Fruit fly (Drosophila melanogaster) whole organism, prepupa: ENCODE measurements around the gene CtBP.

Experiments
- Blimp-1 ChIP-seq: fragments of 200-800 bp; sonication (Bioruptor generic); optimal IDR thresholded peaks from 3 replicates; lab custom pipeline; 2017; ENCODE audit warnings: missing biosample characterization, missing genetic modification characterization, mild to moderate bottlenecking, moderate library complexity, missing genetic modification reagents
- CG10631 ChIP-seq: fragments of 200-800 bp; sonication (Bioruptor generic); optimal IDR thresholded peaks from 2 replicates; lab custom pipeline; 2016; ENCODE audit warnings: missing biosample characterization, missing genetic modification characterization
- CG10669 ChIP-seq: fragments of 200-800 bp; sonication (Bioruptor generic); optimal IDR thresholded peaks from 3 replicates; lab custom pipeline; 2018; ENCODE audit warnings: missing biosample characterization, mild to moderate bottlenecking, missing genetic modification characterization, moderate library complexity
- CG11294 ChIP-seq: fragments of 200-800 bp; sonication (Bioruptor generic); IDR thresholded peaks from 2 replicates; pipeline ENCODE4 v1.3.6; 2022; ENCODE audit warnings: missing biosample characterization, missing genetic modification characterization
- CG11762 ChIP-seq: fragments of 200-800 bp; sonication (Bioruptor generic); optimal IDR thresholded peaks from 3 replicates; lab custom pipeline; 2016; ENCODE audit warnings: missing biosample characterization, missing genetic modification characterization; ENCODE audit not compliant: insufficient read depth
- CG11902 ChIP-seq: fragments of 200-800 bp; sonication (Bioruptor generic); optimal IDR thresholded peaks from 3 replicates; lab custom pipeline; 2016; ENCODE audit warnings: missing biosample characterization, missing genetic modification characterization
- CG15336 ChIP-seq: fragments of 200-800 bp; sonication (Bioruptor generic); IDR thresholded peaks from 2 replicates; pipeline ENCODE4 v1.3.6; 2022; ENCODE audit warnings: missing biosample characterization, missing genetic modification characterization
- CG1621 ChIP-seq: fragments of 200-800 bp; sonication (Bioruptor generic); optimal IDR thresholded peaks from 3 replicates; lab custom pipeline; 2018; ENCODE audit warnings: missing biosample characterization, mild to moderate bottlenecking, missing genetic modification characterization
- CG3032 ChIP-seq: fragments of 200-800 bp; optimal IDR thresholded peaks from 2 replicates; lab custom pipeline; 2019; ENCODE audit warnings: missing biosample characterization, mild to moderate bottlenecking, missing genetic modification characterization, moderate library complexity
- CG32006 ChIP-seq: fragments of 200-800 bp; sonication (Bioruptor generic); optimal IDR thresholded peaks from 3 replicates; lab custom pipeline; 2017; ENCODE audit warnings: missing biosample characterization, mild to moderate bottlenecking, missing genetic modification characterization
- CG34406 ChIP-seq: fragments of 200-800 bp; sonication (Bioruptor generic); optimal IDR thresholded peaks from 3 replicates; lab custom pipeline; 2016; ENCODE audit warnings: missing biosample characterization, missing genetic modification characterization
- CG3919 ChIP-seq: fragments of 200-800 bp; sonication (Bioruptor generic); optimal IDR thresholded peaks from 3 replicates; lab custom pipeline; 2016; ENCODE audit warnings: missing biosample characterization, missing genetic modification characterization
- CG6163 ChIP-seq: fragments of 200-800 bp; sonication (Bioruptor generic); IDR thresholded peaks from 3 replicates; pipeline ENCODE4 v1.3.6; 2022; ENCODE audit warnings: missing biosample characterization, missing genetic modification characterization
- CG6792 ChIP-seq: fragments of 200-800 bp; sonication (Bioruptor generic); optimal IDR thresholded peaks from 3 replicates; lab custom pipeline; 2016; ENCODE audit warnings: missing biosample characterization, missing genetic modification characterization
- CG6854 ChIP-seq: fragments of 200-800 bp; sonication (Bioruptor generic); optimal IDR thresholded peaks from 2 replicates; lab custom pipeline; 2017; ENCODE audit warnings: missing biosample characterization, mild to moderate bottlenecking, missing genetic modification characterization
- CG8119 ChIP-seq: fragments of 200-800 bp; sonication (Bioruptor generic); IDR thresholded peaks from 3 replicates; pipeline ENCODE4 v1.3.6; 2022; ENCODE audit warnings: missing biosample characterization, missing genetic modification characterization
- CG8632 ChIP-seq: fragments of 200-800 bp; sonication (Bioruptor generic); optimal IDR thresholded peaks from 3 replicates; lab custom pipeline; 2016; ENCODE audit warnings: missing biosample characterization, missing genetic modification characterization
- Eip75B ChIP-seq: fragments of 200-800 bp; sonication (Bioruptor generic); optimal IDR thresholded peaks from 3 replicates; lab custom pipeline; 2016; ENCODE audit warnings: missing biosample characterization, missing genetic modification characterization
- Eip78C ChIP-seq: fragments of 200-800 bp; sonication (Bioruptor generic); peaks from one replicate; lab custom pipeline; 2016; ENCODE audit warnings: missing biosample characterization, missing genetic modification characterization
- Eip93F ChIP-seq: fragments of 200-800 bp; sonication (Bioruptor generic); optimal IDR thresholded peaks from 2 replicates; lab custom pipeline; 2016; ENCODE audit warnings: missing biosample characterization, mild to moderate bottlenecking, missing genetic modification characterization
- Ets96B ChIP-seq: fragments of 200-800 bp; optimal IDR thresholded peaks from 2 replicates; lab custom pipeline; 2019; ENCODE audit warnings: missing biosample characterization, mild to moderate bottlenecking, missing genetic modification characterization, moderate library complexity
- Gug ChIP-seq: fragments of 200-800 bp; sonication (Bioruptor generic); IDR thresholded peaks from 2 replicates; pipeline ENCODE4 v1.3.6; 2022; ENCODE audit warnings: missing biosample characterization, missing genetic modification characterization
- Hr39 ChIP-seq: fragments of 200-800 bp; sonication (Bioruptor generic); optimal IDR thresholded peaks from 2 replicates; lab custom pipeline; 2016; ENCODE audit warnings: missing biosample characterization, missing genetic modification characterization
- OdsH ChIP-seq: fragments of 200-800 bp; sonication (Bioruptor generic); optimal IDR thresholded peaks from 3 replicates; lab custom pipeline; 2016; ENCODE audit warnings: missing biosample characterization, missing genetic modification characterization
- Sox14 ChIP-seq: fragments of 200-800 bp; sonication (Bioruptor generic); optimal IDR thresholded peaks from 3 replicates; lab custom pipeline; 2016; ENCODE audit warnings: missing biosample characterization, missing genetic modification characterization
- Sox15 ChIP-seq: fragments of 200-800 bp; sonication (Bioruptor generic); optimal IDR thresholded peaks from 3 replicates; lab custom pipeline; 2016; ENCODE audit warnings: missing biosample characterization, missing genetic modification characterization
- achi ChIP-seq: fragments of 200-800 bp; sonication (Bioruptor generic); optimal IDR thresholded peaks from 3 replicates; lab custom pipeline; 2016; ENCODE audit warnings: missing biosample characterization, missing genetic modification characterization
- acj6 ChIP-seq: fragments of 200-800 bp; sonication (Bioruptor generic); optimal IDR thresholded peaks from 3 replicates; lab custom pipeline; 2016; ENCODE audit warnings: missing biosample characterization, missing genetic modification characterization
- dac ChIP-seq: fragments of 200-800 bp; sonication (Bioruptor generic); optimal IDR thresholded peaks from 2 replicates; lab custom pipeline; 2017; ENCODE audit warnings: missing biosample characterization, mild to moderate bottlenecking, missing genetic modification characterization
- dsx ChIP-seq: fragments of 200-800 bp; optimal IDR thresholded peaks from 3 replicates; lab custom pipeline; 2019; ENCODE audit warnings: missing biosample characterization, mild to moderate bottlenecking, missing genetic modification characterization, moderate library complexity; ENCODE audit not compliant: poor library complexity, severe bottlenecking
- esn ChIP-seq: fragments of 200-800 bp; sonication (Bioruptor generic); optimal IDR thresholded peaks from 2 replicates; lab custom pipeline; 2016; ENCODE audit warnings: missing biosample characterization, mild to moderate bottlenecking, missing genetic modification characterization, moderate library complexity
- fd85E ChIP-seq: fragments of 200-800 bp; sonication (Bioruptor generic); optimal IDR thresholded peaks from 3 replicates; lab custom pipeline; 2016; ENCODE audit warnings: missing biosample characterization, missing genetic modification characterization
- net ChIP-seq: fragments of 200-800 bp; sonication (Bioruptor generic); optimal IDR thresholded peaks from 3 replicates; lab custom pipeline; 2016; ENCODE audit warnings: missing biosample characterization, missing genetic modification characterization
- pdm3 ChIP-seq: fragments of 200-800 bp; sonication (Bioruptor generic); optimal IDR thresholded peaks from 3 replicates; lab custom pipeline; 2016; ENCODE audit warnings: missing biosample characterization, missing genetic modification characterization
- spab ChIP-seq: fragments of 200-800 bp; sonication (Bioruptor generic); optimal IDR thresholded peaks from 2 replicates; lab custom pipeline; 2017; ENCODE audit warnings: missing biosample characterization, mild to moderate bottlenecking, missing genetic modification characterization, missing genetic modification reagents
- ss ChIP-seq, 2 experiments: fragments of 200-800 bp; sonication (Bioruptor generic); optimal IDR thresholded peaks; 2 replicates in 1 of 2; 3 replicates in 1 of 2; lab custom pipeline; 2017 to 2018; ENCODE audit warnings: mild to moderate bottlenecking in 2 of 2, missing biosample characterization in 2 of 2, missing genetic modification characterization in 2 of 2, moderate library complexity in 1 of 2
- svp ChIP-seq: fragments of 200-800 bp; sonication (Bioruptor generic); peaks from one replicate; lab custom pipeline; 2016; ENCODE audit warnings: missing biosample characterization, missing genetic modification characterization
- topi ChIP-seq: fragments of 200-800 bp; sonication (Bioruptor generic); optimal IDR thresholded peaks from 3 replicates; lab custom pipeline; 2016; ENCODE audit warnings: missing biosample characterization, missing genetic modification characterization
- vri ChIP-seq: fragments of 200-800 bp; sonication (Bioruptor generic); optimal IDR thresholded peaks from 3 replicates; lab custom pipeline; 2016; ENCODE audit warnings: missing biosample characterization, mild to moderate bottlenecking, missing genetic modification characterization

Gene CtBP

DNA sequence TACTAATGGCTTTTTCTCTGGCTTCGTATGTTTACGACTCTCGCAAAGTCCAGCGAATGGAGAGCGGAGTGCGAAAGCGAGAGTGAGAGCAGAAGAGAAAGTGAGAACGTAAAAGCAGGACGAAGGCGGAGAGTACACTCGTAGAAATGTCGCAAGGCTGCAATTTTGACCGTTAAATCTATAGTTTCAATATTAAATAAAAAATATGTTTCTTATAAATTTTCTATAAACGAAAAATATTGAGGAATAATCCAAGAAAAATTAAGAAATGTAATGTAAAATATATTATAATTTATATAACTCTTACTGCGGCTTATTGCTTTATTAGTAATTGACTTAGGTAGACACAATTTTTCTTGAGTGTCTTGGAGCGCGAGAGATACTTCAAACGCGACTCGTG, 37.0 kb upstream of the CtBP start (continued):
- TF ChIP-seq Eip75B (GFP tag; lab: Kevin White, UChicago) (no peak), CG6163 (GFP tag; lab: Robert Waterston, UW) (no peak; the same call in 2 of the 3 replicates), CG15336 (no peak), acj6 (GFP tag; lab: Kevin White, UChicago) (peak; percentile 24), CG3032 (tag; lab: Kevin White, UChicago) (no peak), Blimp-1 (GFP tag; lab: Kevin White, UChicago) (peak; percentile 89), CG8632 (GFP tag; lab: Kevin White, UChicago) (peak; percentile 30), CG32006 (GFP tag; lab: Kevin White, UChicago) (peak; percentile 46), CG8119 (no peak), CG3919 (peak; percentile 55), CG11762 (no peak), ss (GFP tag; optimal IDR thresholded peaks at IDR 0.05; lab: Kevin White, UChicago) (no peak), svp (GFP tag; lab: Kevin White, UChicago) (peak; percentile 64), OdsH (GFP tag; lab: Kevin White, UChicago) (peak; percentile 46), CG6792 (peak; percentile 50)

DNA sequence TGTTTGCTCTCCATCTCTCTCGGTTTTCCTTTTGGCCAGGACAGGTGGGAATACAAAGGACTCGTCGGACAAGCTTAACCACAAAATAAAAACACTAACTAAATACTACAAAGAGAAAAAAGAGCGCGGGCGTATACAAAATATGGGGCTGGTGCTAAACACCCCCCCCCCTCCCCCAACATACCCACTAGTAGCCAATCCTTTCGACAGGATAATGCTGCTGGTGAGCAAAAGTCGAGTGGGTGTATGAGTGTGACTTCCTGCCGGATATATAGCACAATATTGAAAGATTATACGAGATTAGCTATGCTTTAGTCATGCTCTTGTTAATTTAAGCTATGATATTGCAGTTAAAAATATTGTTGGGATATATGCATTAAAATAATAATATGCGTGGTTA, 36.2 kb upstream of the CtBP start:
- no peak for TF ChIP-seq net (GFP tag; lab: Kevin White, UChicago)
- TF ChIP-seq CG3032 (tag; lab: Kevin White, UChicago): no peak

dm6 chr3R:12977371-12978050, 33.9 kb upstream of the CtBP start, which contains the start of the genes CG7381 and CG7091:
TSS of gene CG7381 (minus strand) at chr3R:12977471.
TSS of gene CG7091 (plus strand) at chr3R:12978000.
- TF ChIP-seq achi (GFP tag; lab: Kevin White, UChicago) (no peak), fd85E (GFP tag; lab: Kevin White, UChicago) (no peak), Eip78C (peak; percentile 22)

DNA sequence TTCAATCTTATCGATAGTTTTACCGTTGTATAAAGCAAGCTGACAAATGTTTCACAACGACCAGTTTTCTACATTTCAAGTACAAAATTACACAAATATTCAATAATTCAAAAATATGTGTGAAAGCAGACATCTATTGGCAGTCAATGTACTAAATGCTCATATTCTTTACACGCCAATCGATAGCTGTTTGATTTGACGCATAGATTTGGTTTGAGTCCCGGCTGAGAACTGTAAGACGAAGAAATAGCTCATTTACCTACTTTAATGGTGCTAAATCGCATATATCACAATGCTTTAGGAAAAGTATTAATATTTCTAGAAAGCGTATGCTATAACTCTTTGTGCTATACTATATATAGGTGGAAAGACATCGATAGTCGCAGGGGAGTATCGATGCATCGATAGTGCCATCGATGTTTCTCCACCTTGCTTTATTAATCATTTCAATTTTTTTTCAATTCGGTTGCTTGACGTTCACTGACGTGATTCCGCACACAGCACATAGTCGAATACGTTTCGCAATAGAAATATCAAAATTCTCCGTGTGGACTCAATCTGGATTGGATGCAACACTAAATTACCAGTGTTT, 30.7 kb upstream of the CtBP start, which contains the start of gene Paip2:
Paip2 (plus strand) TSS at position 165 of the 592 bp plus-strand sequence.
- TF ChIP-seq dsx (GFP tag; lab: Kevin White, UChicago) (peak; percentile 19), Eip93F (no peak), CG1621 (no peak), topi (GFP tag; lab: Kevin White, UChicago) (peak; percentile 28), achi (GFP tag; lab: Kevin White, UChicago) (peak; percentile 2), svp (GFP tag; lab: Kevin White, UChicago) (peak; percentile 49), Sox14 (peak; percentile 43), CG10669 (GFP tag; lab: Kevin White, UChicago) (no peak)

dm6 chr3R:12981334-12982166, 29.9 kb upstream of the CtBP start:
- TF ChIP-seq CG3032 (tag; lab: Kevin White, UChicago): peak; percentile 79
- TF ChIP-seq OdsH (GFP tag; lab: Kevin White, UChicago): peak; percentile 77
- TF ChIP-seq CG10631 (GFP tag; lab: Kevin White, UChicago): peak; percentile 67
- peak; percentile 78 for TF ChIP-seq spab (GFP tag; lab: Kevin White, UChicago)
- TF ChIP-seq Hr39 (GFP tag; lab: Kevin White, UChicago): peak; percentile 67
- TF ChIP-seq achi (GFP tag; lab: Kevin White, UChicago): peak; percentile 68
- TF ChIP-seq CG32006 (GFP tag; lab: Kevin White, UChicago): peak; percentile 80
- TF ChIP-seq CG34406 (GFP tag; lab: Kevin White, UChicago): peak; percentile 76
- TF ChIP-seq CG3919: peak; percentile 84
- peak; percentile 56 for TF ChIP-seq Sox15
- 0 out of 2 replicates have a peak, but pooled peaks have one; percentile 67 for TF ChIP-seq CG11294 (GFP tag; lab: Robert Waterston, UW)
- no peak for TF ChIP-seq CG6854 (GFP tag; lab: Kevin White, UChicago)
- TF ChIP-seq Ets96B (tag; lab: Kevin White, UChicago): peak; percentile 76
- TF ChIP-seq CG11902: peak; percentile 71
- TF ChIP-seq Gug (GFP tag; lab: Robert Waterston, UW): peak; percentile 64; the same call in 1 of the 2 replicates
- peak; percentile 85 for TF ChIP-seq esn (GFP tag; lab: Kevin White, UChicago)
- TF ChIP-seq vri (GFP tag; lab: Kevin White, UChicago): no peak
- peak; percentile 67 for TF ChIP-seq pdm3 (GFP tag; lab: Kevin White, UChicago)
- TF ChIP-seq CG15336: peak; percentile 79
- TF ChIP-seq fd85E (GFP tag; lab: Kevin White, UChicago): no peak
- peak; percentile 53 for TF ChIP-seq dac (GFP tag; lab: Kevin White, UChicago)
